Fruit fly (Drosophila melanogaster) whole organism, embryonic: Measurements from ENCODE around the gene CG7387.

ENCODE experiments used
- Asciz ChIP-seq: fragments of 200-800 bp; sonication (Bioruptor generic); optimal IDR thresholded peaks from 2 replicates; lab custom pipeline; 2017; ENCODE audit warnings: missing biosample characterization, mild to moderate bottlenecking, missing genetic modification characterization, missing genetic modification reagents
- Atf3 ChIP-seq: fragments of 200-800 bp; sonication (Bioruptor generic); optimal IDR thresholded peaks from 3 replicates; lab custom pipeline; 2016; ENCODE audit warnings: missing biosample characterization, missing genetic modification characterization
- CG10543 ChIP-seq: fragments of 200-800 bp; sonication (Bioruptor generic); optimal IDR thresholded peaks from 3 replicates; lab custom pipeline; 2017; ENCODE audit warnings: missing biosample characterization, mild to moderate bottlenecking, missing genetic modification characterization, moderate library complexity
- CG10959 ChIP-seq: fragments of 200-800 bp; sonication (Bioruptor generic); IDR thresholded peaks from 2 replicates; pipeline ENCODE4 v1.3.6; 2022; ENCODE audit warnings: missing biosample characterization, missing genetic modification characterization
- CG11398 ChIP-seq: fragments of 200-800 bp; sonication (Bioruptor generic); optimal IDR thresholded peaks from 2 replicates; lab custom pipeline; 2016; ENCODE audit warnings: missing biosample characterization, missing genetic modification characterization
- CG11723 ChIP-seq: fragments of 200-800 bp; sonication (Bioruptor generic); optimal IDR thresholded peaks from 2 replicates; lab custom pipeline; 2017; ENCODE audit warnings: missing biosample characterization, mild to moderate bottlenecking, missing genetic modification characterization
- CG12299 ChIP-seq: fragments of 200-800 bp; sonication (Bioruptor generic); optimal IDR thresholded peaks from 2 replicates; lab custom pipeline; 2018; ENCODE audit warnings: missing biosample characterization, mild to moderate bottlenecking, missing genetic modification characterization
- CG13287 ChIP-seq: fragments of 200-800 bp; sonication (Bioruptor generic); IDR thresholded peaks from 2 replicates; pipeline ENCODE4 v1.3.6; 2022; ENCODE audit warnings: missing biosample characterization, missing genetic modification characterization; ENCODE audit not compliant: partially characterized antibody
- CG13296 ChIP-seq: fragments of 200-800 bp; sonication (Bioruptor generic); optimal IDR thresholded peaks from 3 replicates; lab custom pipeline; 2018; ENCODE audit warnings: missing biosample characterization, mild to moderate bottlenecking, missing genetic modification characterization
- CG17829 ChIP-seq: fragments of 200-800 bp; optimal IDR thresholded peaks from 2 replicates; lab custom pipeline; 2019; ENCODE audit warnings: missing biosample characterization, mild to moderate bottlenecking, missing genetic modification characterization, moderate library complexity
- CG18764 ChIP-seq: fragments of 200-800 bp; sonication (Bioruptor generic); optimal IDR thresholded peaks from 3 replicates; lab custom pipeline; 2016; ENCODE audit warnings: missing biosample characterization, missing genetic modification characterization
- CG2129 ChIP-seq: fragments of 200-800 bp; sonication (Bioruptor generic); IDR thresholded peaks from 2 replicates; pipeline ENCODE4 v1.3.6; 2022; ENCODE audit warnings: missing biosample characterization, missing genetic modification characterization; ENCODE audit not compliant: partially characterized antibody
- CG34376 ChIP-seq: fragments of 200-800 bp; sonication (Bioruptor generic); optimal IDR thresholded peaks from 2 replicates; lab custom pipeline; 2018; ENCODE audit warnings: missing biosample characterization, mild to moderate bottlenecking, missing genetic modification characterization
- CG42726 ChIP-seq: fragments of 200-800 bp; sonication (Bioruptor generic); IDR thresholded peaks from 2 replicates; pipeline ENCODE4 v1.3.6; 2022; ENCODE audit warnings: missing biosample characterization, missing genetic modification characterization; ENCODE audit not compliant: partially characterized antibody
- CG4707 ChIP-seq: fragments of 200-800 bp; sonication (Bioruptor generic); optimal IDR thresholded peaks from 2 replicates; lab custom pipeline; 2018; ENCODE audit warnings: missing biosample characterization, mild to moderate bottlenecking, missing genetic modification characterization, moderate library complexity
- CG6254 ChIP-seq: fragments of 200-800 bp; sonication (Bioruptor generic); optimal IDR thresholded peaks from 3 replicates; lab custom pipeline; 2017; ENCODE audit warnings: mild to moderate bottlenecking, missing biosample characterization, missing genetic modification reagents, missing genetic modification characterization
- CG7786 ChIP-seq: fragments of 200-800 bp; sonication (Bioruptor generic); optimal IDR thresholded peaks from 2 replicates; lab custom pipeline; 2016; ENCODE audit warnings: missing biosample characterization, missing genetic modification characterization
- CG7839 ChIP-seq: fragments of 200-800 bp; sonication (Bioruptor generic); optimal IDR thresholded peaks from 3 replicates; lab custom pipeline; 2018; ENCODE audit warnings: missing biosample characterization, mild to moderate bottlenecking, missing genetic modification characterization, moderate library complexity
- CG7928 ChIP-seq: fragments of 200-800 bp; sonication (Bioruptor generic); optimal IDR thresholded peaks from 2 replicates; lab custom pipeline; 2017; ENCODE audit warnings: missing biosample characterization, mild to moderate bottlenecking, missing genetic modification characterization
- CG9817 ChIP-seq: fragments of 200-800 bp; sonication (Bioruptor generic); optimal IDR thresholded peaks from 2 replicates; lab custom pipeline; 2018; ENCODE audit warnings: missing biosample characterization, mild to moderate bottlenecking, missing genetic modification characterization, moderate library complexity
- CG9876 ChIP-seq: fragments of 200-800 bp; sonication (Bioruptor generic); optimal IDR thresholded peaks from 2 replicates; lab custom pipeline; 2016; ENCODE audit warnings: missing biosample characterization, missing genetic modification characterization
- D19B ChIP-seq: fragments of 200-800 bp; sonication (Bioruptor generic); optimal IDR thresholded peaks from 2 replicates; lab custom pipeline; 2017; ENCODE audit warnings: missing biosample characterization, mild to moderate bottlenecking, missing genetic modification characterization
- Eip74EF ChIP-seq, 2 experiments: fragments of 200-800 bp in 1 of 2; fragments of >200 bp in 1 of 2; sonication (Bioruptor generic) in 1 of 2; optimal IDR thresholded peaks; 2 replicates each; lab custom pipeline; 2017 to 2019; ENCODE audit warnings: missing biosample characterization in 2 of 2, missing genetic modification characterization in 2 of 2, mild to moderate bottlenecking in 1 of 2, moderate library complexity in 1 of 2
- Elba2 ChIP-seq: fragments of 200-800 bp; sonication (Bioruptor generic); optimal IDR thresholded peaks from 3 replicates; lab custom pipeline; 2016; ENCODE audit warnings: missing biosample characterization, missing genetic modification characterization
- HmgZ ChIP-seq: fragments of 200-800 bp; sonication (Bioruptor generic); optimal IDR thresholded peaks from 2 replicates; lab custom pipeline; 2018; ENCODE audit warnings: missing biosample characterization, mild to moderate bottlenecking, missing genetic modification characterization
- Hr3 ChIP-seq: fragments of 200-800 bp; sonication (Bioruptor generic); optimal IDR thresholded peaks from 3 replicates; lab custom pipeline; 2016; ENCODE audit warnings: missing biosample characterization, missing genetic modification characterization
- Lpt ChIP-seq: fragments of >200 bp; optimal IDR thresholded peaks from 2 replicates; lab custom pipeline; 2018; ENCODE audit warnings: missing biosample characterization, missing genetic modification characterization
- Mad ChIP-seq: fragments of 200-800 bp; sonication (Bioruptor generic); optimal IDR thresholded peaks from 2 replicates; lab custom pipeline; 2016; ENCODE audit warnings: missing biosample characterization, missing genetic modification characterization
- Mes4 ChIP-seq: fragments of 200-800 bp; sonication (Bioruptor generic); optimal IDR thresholded peaks from 2 replicates; lab custom pipeline; 2016; ENCODE audit warnings: missing biosample characterization, missing genetic modification characterization
- Ptx1 ChIP-seq: fragments of 200-800 bp; sonication (Bioruptor generic); IDR thresholded peaks from 2 replicates; pipeline ENCODE4 v1.3.6; 2022; ENCODE audit warnings: missing biosample characterization, missing genetic modification characterization
- Sry-β ChIP-seq: fragments of 200-800 bp; sonication (Bioruptor generic); optimal IDR thresholded peaks from 2 replicates; lab custom pipeline; 2018; ENCODE audit warnings: missing biosample characterization, mild to moderate bottlenecking, missing genetic modification characterization, moderate library complexity
- Sry-δ ChIP-seq: fragments of 200-800 bp; sonication (Bioruptor generic); optimal IDR thresholded peaks from 2 replicates; lab custom pipeline; 2016; ENCODE audit warnings: missing biosample characterization, missing genetic modification characterization
- YL-1 ChIP-seq: fragments of 200-800 bp; sonication (Bioruptor generic); optimal IDR thresholded peaks from 3 replicates; lab custom pipeline; 2017; ENCODE audit warnings: missing biosample characterization, mild to moderate bottlenecking, missing genetic modification characterization
- ac ChIP-seq: fragments of 200-800 bp; sonication (Bioruptor generic); optimal IDR thresholded peaks from 3 replicates; lab custom pipeline; 2017; ENCODE audit warnings: missing biosample characterization, mild to moderate bottlenecking, missing genetic modification characterization
- ara ChIP-seq: fragments of 200-800 bp; sonication (Bioruptor generic); IDR thresholded peaks from 2 replicates; pipeline ENCODE4 v1.3.6; 2022; ENCODE audit warnings: missing biosample characterization, missing genetic modification characterization
- cato ChIP-seq: fragments of 200-800 bp; sonication (Bioruptor generic); optimal IDR thresholded peaks from 2 replicates; lab custom pipeline; 2016; ENCODE audit warnings: missing biosample characterization, missing genetic modification characterization, borderline replicate concordance
- crc ChIP-seq: fragments of 200-800 bp; sonication (Bioruptor generic); optimal IDR thresholded peaks from 2 replicates; lab custom pipeline; 2016; ENCODE audit warnings: missing biosample characterization, missing genetic modification characterization
- dpn ChIP-seq, 2 experiments: fragments of 200-800 bp; sonication (Bioruptor generic); optimal IDR thresholded peaks; 3 replicates each; lab custom pipeline; 2016; ENCODE audit warnings: missing biosample characterization in 2 of 2, missing genetic modification characterization in 2 of 2
- gt ChIP-seq: fragments of 200-800 bp; sonication (Bioruptor generic); IDR thresholded peaks from 2 replicates; pipeline ENCODE4 v1.3.6; 2022; ENCODE audit warnings: missing biosample characterization, missing genetic modification characterization
- nerfin-1 ChIP-seq: fragments of 200-800 bp; sonication (Bioruptor generic); optimal IDR thresholded peaks from 3 replicates; lab custom pipeline; 2019; ENCODE audit warnings: missing biosample characterization, mild to moderate bottlenecking, missing genetic modification characterization, moderate library complexity
- org-1 ChIP-seq: fragments of 200-800 bp; sonication (Bioruptor generic); optimal IDR thresholded peaks from 2 replicates; lab custom pipeline; 2017; ENCODE audit warnings: missing biosample characterization, missing genetic modification characterization
- pan ChIP-seq, 4 experiments: fragments of >200 bp in 3 of 4; fragments of 200-800 bp in 1 of 4; sonication (Bioruptor generic) in 1 of 4; optimal IDR thresholded peaks in 3 of 4; IDR thresholded peaks in 1 of 4; 2 replicates each; pipeline versions ENCODE4 v1.3.6 to Lab custom; 2017 to 2022; ENCODE audit warnings: missing biosample characterization in 2 of 4, missing genetic modification characterization in 2 of 4, mixed read lengths in 1 of 4
- pita ChIP-seq: fragments of 200-800 bp; sonication (Bioruptor generic); optimal IDR thresholded peaks from 2 replicates; lab custom pipeline; 2017; ENCODE audit warnings: missing biosample characterization, mild to moderate bottlenecking, missing genetic modification characterization
- pzg ChIP-seq: fragments of 200-800 bp; sonication (Bioruptor generic); optimal IDR thresholded peaks from 3 replicates; lab custom pipeline; 2018; ENCODE audit warnings: missing biosample characterization, mild to moderate bottlenecking, missing genetic modification characterization, moderate library complexity
- salm ChIP-seq: fragments of 200-800 bp; sonication (Bioruptor generic); optimal IDR thresholded peaks from 2 replicates; lab custom pipeline; 2018; ENCODE audit warnings: missing biosample characterization, mild to moderate bottlenecking, missing genetic modification characterization
- sens-2 ChIP-seq: fragments of 200-800 bp; sonication (Bioruptor generic); IDR thresholded peaks from 2 replicates; pipeline ENCODE4 v1.3.6; 2022; ENCODE audit warnings: missing biosample characterization, missing genetic modification characterization
- tin ChIP-seq: fragments of 200-800 bp; sonication (Bioruptor generic); optimal IDR thresholded peaks from 3 replicates; lab custom pipeline; 2016; ENCODE audit warnings: missing biosample characterization, missing genetic modification characterization
- trh ChIP-seq: fragments of 200-800 bp; sonication (Bioruptor generic); optimal IDR thresholded peaks from 2 replicates; lab custom pipeline; 2016; ENCODE audit warnings: missing biosample characterization, missing genetic modification characterization
- unc-4 ChIP-seq: fragments of 200-800 bp; sonication (Bioruptor generic); IDR thresholded peaks from 2 replicates; pipeline ENCODE4 v1.3.6; 2022; ENCODE audit warnings: missing biosample characterization, missing genetic modification characterization; ENCODE audit not compliant: partially characterized antibody

Gene CG7387

dm6 chr3L:8180464-8181137, 12.3 kb downstream of the CG7387 start, which contains the start of the genes mthl7 and Uxs (continued):
- TF ChIP-seq CG10959 (GFP tag; lab: Robert Waterston, UW) (no peak), CG34376 (GFP tag; lab: Kevin White, UChicago) (peak; percentile 1), org-1 (GFP tag; lab: Kevin White, UChicago) (no peak), CG13296 (GFP tag; lab: Kevin White, UChicago) (no peak), pzg (GFP tag; lab: Kevin White, UChicago) (peak; percentile 70), CG2129 (GFP tag; lab: Robert Waterston, UW) (no peak), YL-1 (GFP tag; lab: Kevin White, UChicago) (peak; percentile 46), Lpt (GFP tag; lab: Kevin White, UChicago) (no peak), unc-4 (GFP tag; lab: Robert Waterston, UW) (peak; percentile 58), Mad (GFP tag; lab: Kevin White, UChicago) (no peak), CG7786 (no peak), Sry-β (GFP tag; lab: Kevin White, UChicago) (no peak), CG42726 (GFP tag; lab: Robert Waterston, UW) (peak; percentile 36; the same call in 1 of the 2 replicates), Eip74EF (GFP tag; optimal IDR thresholded peaks at IDR 0.05; lab: Kevin White, UChicago) (no peak), CG18764 (GFP tag; lab: Kevin White, UChicago) (no peak), nerfin-1 (no peak), gt (no peak), HmgZ (tag; lab: Kevin White, UChicago) (peak; percentile 9), CG6254 (GFP tag; lab: Kevin White, UChicago) (no peak), ara (no peak), trh (GFP tag; lab: Kevin White, UChicago) (no peak), Sry-δ (peak; percentile 24), CG4707 (GFP tag; lab: Kevin White, UChicago) (no peak), dpn (GFP tag; optimal IDR thresholded peaks at IDR 0.05; lab: Kevin White, UChicago) (no peak), CG7839 (tag; lab: Kevin White, UChicago) (no peak), ac (GFP tag; lab: Kevin White, UChicago) (no peak), sens-2 (GFP tag; lab: Robert Waterston, UW) (no peak), CG9876 (GFP tag; lab: Kevin White, UChicago) (no peak), CG11398 (no peak), Ptx1 (GFP tag; lab: Robert Waterston, UW) (no peak), D19B (GFP tag; lab: Kevin White, UChicago) (no peak), Mes4 (GFP tag; lab: Kevin White, UChicago) (no peak), pan (optimal IDR thresholded peaks at IDR 0.05; lab: Kevin White, UChicago) (no peak), pan (GFP tag; optimal IDR thresholded peaks at IDR 0.05 in 1 of 2, IDR thresholded peaks at IDR 0.05 in 1 of 2) (no peak), CG7928 (GFP tag; lab: Kevin White, UChicago) (no peak), Atf3 (GFP tag; lab: Kevin White, UChicago) (no peak), Asciz (GFP tag; lab: Kevin White, UChicago) (no peak), CG13287 (GFP tag; lab: Robert Waterston, UW) (peak; percentile 67), pita (GFP tag; lab: Kevin White, UChicago) (no peak), salm (tag; lab: Kevin White, UChicago) (no peak), tin (GFP tag; lab: Kevin White, UChicago) (no peak), CG17829 (tag; lab: Kevin White, UChicago) (no peak), Hr3 (no peak), CG10543 (GFP tag; lab: Kevin White, UChicago) (no peak), cato (GFP tag; lab: Kevin White, UChicago) (no peak), CG12299 (tag; lab: Kevin White, UChicago) (no peak), CG9817 (tag; lab: Kevin White, UChicago) (no peak), Elba2 (GFP tag; lab: Kevin White, UChicago) (no peak), crc (no peak), CG11723 (GFP tag; lab: Kevin White, UChicago) (no peak)
